Fruit fly (Drosophila melanogaster) whole organism, prepupa: Measurements from ENCODE around the gene Arpc5.

Experiments
- Blimp-1 ChIP-seq: fragments of 200-800 bp; sonication (Bioruptor generic); optimal IDR thresholded peaks from 3 replicates; lab custom pipeline; 2017; ENCODE audit warnings: missing biosample characterization, missing genetic modification characterization, mild to moderate bottlenecking, moderate library complexity, missing genetic modification reagents
- CG10631 ChIP-seq: fragments of 200-800 bp; sonication (Bioruptor generic); optimal IDR thresholded peaks from 2 replicates; lab custom pipeline; 2016; ENCODE audit warnings: missing biosample characterization, missing genetic modification characterization
- CG10669 ChIP-seq: fragments of 200-800 bp; sonication (Bioruptor generic); optimal IDR thresholded peaks from 3 replicates; lab custom pipeline; 2018; ENCODE audit warnings: missing biosample characterization, mild to moderate bottlenecking, missing genetic modification characterization, moderate library complexity
- CG11294 ChIP-seq: fragments of 200-800 bp; sonication (Bioruptor generic); IDR thresholded peaks from 2 replicates; pipeline ENCODE4 v1.3.6; 2022; ENCODE audit warnings: missing biosample characterization, missing genetic modification characterization
- CG11762 ChIP-seq: fragments of 200-800 bp; sonication (Bioruptor generic); optimal IDR thresholded peaks from 3 replicates; lab custom pipeline; 2016; ENCODE audit warnings: missing biosample characterization, missing genetic modification characterization; ENCODE audit not compliant: insufficient read depth
- CG11902 ChIP-seq: fragments of 200-800 bp; sonication (Bioruptor generic); optimal IDR thresholded peaks from 3 replicates; lab custom pipeline; 2016; ENCODE audit warnings: missing biosample characterization, missing genetic modification characterization
- CG3032 ChIP-seq: fragments of 200-800 bp; optimal IDR thresholded peaks from 2 replicates; lab custom pipeline; 2019; ENCODE audit warnings: missing biosample characterization, mild to moderate bottlenecking, missing genetic modification characterization, moderate library complexity
- CG31627 ChIP-seq: fragments of 200-800 bp; sonication (Bioruptor generic); optimal IDR thresholded peaks from 3 replicates; lab custom pipeline; 2016; ENCODE audit warnings: missing biosample characterization, missing genetic modification characterization
- CG32006 ChIP-seq: fragments of 200-800 bp; sonication (Bioruptor generic); optimal IDR thresholded peaks from 3 replicates; lab custom pipeline; 2017; ENCODE audit warnings: missing biosample characterization, mild to moderate bottlenecking, missing genetic modification characterization
- CG3919 ChIP-seq: fragments of 200-800 bp; sonication (Bioruptor generic); optimal IDR thresholded peaks from 3 replicates; lab custom pipeline; 2016; ENCODE audit warnings: missing biosample characterization, missing genetic modification characterization
- CG4318 ChIP-seq: fragments of 200-800 bp; sonication (Bioruptor generic); optimal IDR thresholded peaks from 3 replicates; lab custom pipeline; 2017; ENCODE audit warnings: missing biosample characterization, mild to moderate bottlenecking, missing genetic modification characterization
- CG6163 ChIP-seq: fragments of 200-800 bp; sonication (Bioruptor generic); IDR thresholded peaks from 3 replicates; pipeline ENCODE4 v1.3.6; 2022; ENCODE audit warnings: missing biosample characterization, missing genetic modification characterization
- CG6854 ChIP-seq: fragments of 200-800 bp; sonication (Bioruptor generic); optimal IDR thresholded peaks from 2 replicates; lab custom pipeline; 2017; ENCODE audit warnings: missing biosample characterization, mild to moderate bottlenecking, missing genetic modification characterization
- CG8119 ChIP-seq: fragments of 200-800 bp; sonication (Bioruptor generic); IDR thresholded peaks from 3 replicates; pipeline ENCODE4 v1.3.6; 2022; ENCODE audit warnings: missing biosample characterization, missing genetic modification characterization
- CG8632 ChIP-seq: fragments of 200-800 bp; sonication (Bioruptor generic); optimal IDR thresholded peaks from 3 replicates; lab custom pipeline; 2016; ENCODE audit warnings: missing biosample characterization, missing genetic modification characterization
- Eip75B ChIP-seq: fragments of 200-800 bp; sonication (Bioruptor generic); optimal IDR thresholded peaks from 3 replicates; lab custom pipeline; 2016; ENCODE audit warnings: missing biosample characterization, missing genetic modification characterization
- Eip93F ChIP-seq: fragments of 200-800 bp; sonication (Bioruptor generic); optimal IDR thresholded peaks from 2 replicates; lab custom pipeline; 2016; ENCODE audit warnings: missing biosample characterization, mild to moderate bottlenecking, missing genetic modification characterization
- Ets96B ChIP-seq: fragments of 200-800 bp; optimal IDR thresholded peaks from 2 replicates; lab custom pipeline; 2019; ENCODE audit warnings: missing biosample characterization, mild to moderate bottlenecking, missing genetic modification characterization, moderate library complexity
- Gug ChIP-seq: fragments of 200-800 bp; sonication (Bioruptor generic); IDR thresholded peaks from 2 replicates; pipeline ENCODE4 v1.3.6; 2022; ENCODE audit warnings: missing biosample characterization, missing genetic modification characterization
- Hr38 ChIP-seq: sonication (Bioruptor generic); optimal IDR thresholded peaks from 2 replicates; lab custom pipeline; 2016; ENCODE audit warnings: missing biosample characterization, missing genetic modification characterization
- Hr39 ChIP-seq: fragments of 200-800 bp; sonication (Bioruptor generic); optimal IDR thresholded peaks from 2 replicates; lab custom pipeline; 2016; ENCODE audit warnings: missing biosample characterization, missing genetic modification characterization
- Hr4 ChIP-seq: fragments of 200-800 bp; sonication (Bioruptor generic); optimal IDR thresholded peaks from 3 replicates; lab custom pipeline; 2016; ENCODE audit warnings: missing biosample characterization, missing genetic modification characterization
- Lpt ChIP-seq: fragments of 200-800 bp; sonication (Bioruptor generic); optimal IDR thresholded peaks from 3 replicates; lab custom pipeline; 2016; ENCODE audit warnings: missing biosample characterization, missing genetic modification characterization
- Met ChIP-seq: fragments of 200-800 bp; sonication (Bioruptor generic); optimal IDR thresholded peaks from 3 replicates; lab custom pipeline; 2016; ENCODE audit warnings: missing biosample characterization, missing genetic modification characterization
- OdsH ChIP-seq: fragments of 200-800 bp; sonication (Bioruptor generic); optimal IDR thresholded peaks from 3 replicates; lab custom pipeline; 2016; ENCODE audit warnings: missing biosample characterization, missing genetic modification characterization
- Smox ChIP-seq: fragments of 200-800 bp; sonication (Bioruptor generic); optimal IDR thresholded peaks from 3 replicates; lab custom pipeline; 2016; ENCODE audit warnings: missing biosample characterization, missing genetic modification characterization
- achi ChIP-seq: fragments of 200-800 bp; sonication (Bioruptor generic); optimal IDR thresholded peaks from 3 replicates; lab custom pipeline; 2016; ENCODE audit warnings: missing biosample characterization, missing genetic modification characterization
- cyc ChIP-seq: fragments of 200-800 bp; sonication (Bioruptor generic); optimal IDR thresholded peaks from 3 replicates; lab custom pipeline; 2016; ENCODE audit warnings: missing biosample characterization, missing genetic modification characterization
- dsx ChIP-seq: fragments of 200-800 bp; optimal IDR thresholded peaks from 3 replicates; lab custom pipeline; 2019; ENCODE audit warnings: missing biosample characterization, mild to moderate bottlenecking, missing genetic modification characterization, moderate library complexity; ENCODE audit not compliant: poor library complexity, severe bottlenecking
- fd59A ChIP-seq: fragments of 200-800 bp; sonication (Bioruptor generic); optimal IDR thresholded peaks from 2 replicates; lab custom pipeline; 2017; ENCODE audit warnings: missing biosample characterization, mild to moderate bottlenecking, missing genetic modification characterization, missing genetic modification reagents
- fd85E ChIP-seq: fragments of 200-800 bp; sonication (Bioruptor generic); optimal IDR thresholded peaks from 3 replicates; lab custom pipeline; 2016; ENCODE audit warnings: missing biosample characterization, missing genetic modification characterization
- lz ChIP-seq: fragments of 200-800 bp; sonication (Bioruptor generic); optimal IDR thresholded peaks from 3 replicates; lab custom pipeline; 2016; ENCODE audit warnings: missing biosample characterization, missing genetic modification characterization
- net ChIP-seq: fragments of 200-800 bp; sonication (Bioruptor generic); optimal IDR thresholded peaks from 3 replicates; lab custom pipeline; 2016; ENCODE audit warnings: missing biosample characterization, missing genetic modification characterization
- salr ChIP-seq, 2 experiments: fragments of 200-800 bp; sonication (Bioruptor generic); optimal IDR thresholded peaks; 3 replicates each; lab custom pipeline; 2016 to 2018; ENCODE audit warnings: missing biosample characterization in 2 of 2, missing genetic modification characterization in 2 of 2, mild to moderate bottlenecking in 1 of 2
- spab ChIP-seq: fragments of 200-800 bp; sonication (Bioruptor generic); optimal IDR thresholded peaks from 2 replicates; lab custom pipeline; 2017; ENCODE audit warnings: missing biosample characterization, mild to moderate bottlenecking, missing genetic modification characterization, missing genetic modification reagents
- ss ChIP-seq, 2 experiments: fragments of 200-800 bp; sonication (Bioruptor generic); optimal IDR thresholded peaks; 2 replicates in 1 of 2; 3 replicates in 1 of 2; lab custom pipeline; 2017 to 2018; ENCODE audit warnings: mild to moderate bottlenecking in 2 of 2, missing biosample characterization in 2 of 2, missing genetic modification characterization in 2 of 2, moderate library complexity in 1 of 2
- topi ChIP-seq: fragments of 200-800 bp; sonication (Bioruptor generic); optimal IDR thresholded peaks from 3 replicates; lab custom pipeline; 2016; ENCODE audit warnings: missing biosample characterization, missing genetic modification characterization
- vri ChIP-seq: fragments of 200-800 bp; sonication (Bioruptor generic); optimal IDR thresholded peaks from 3 replicates; lab custom pipeline; 2016; ENCODE audit warnings: missing biosample characterization, mild to moderate bottlenecking, missing genetic modification characterization

Gene Arpc5

dm6 chr2L:2584461-2585056, 4.5 kb downstream of the Arpc5 start (continued):
- TF ChIP-seq fd85E (GFP tag; lab: Kevin White, UChicago) (no peak), CG32006 (GFP tag; lab: Kevin White, UChicago) (no peak), CG6854 (GFP tag; lab: Kevin White, UChicago) (peak; percentile 24), CG11762 (GFP tag; lab: Kevin White, UChicago) (no peak), Hr4 (GFP tag; lab: Kevin White, UChicago) (no peak), dsx (GFP tag; lab: Kevin White, UChicago) (no peak), CG10631 (GFP tag; lab: Kevin White, UChicago) (no peak), net (GFP tag; lab: Kevin White, UChicago) (no peak)

- TF ChIP-seq topi (GFP tag; lab: Kevin White, UChicago) (no peak), Blimp-1 (GFP tag; lab: Kevin White, UChicago) (no peak), Eip75B (GFP tag; lab: Kevin White, UChicago) (peak; percentile 26), lz (GFP tag; lab: Kevin White, UChicago) (peak; percentile 35), achi (GFP tag; lab: Kevin White, UChicago) (no peak), Hr38 (no peak), Hr39 (peak; percentile 26), Eip93F (GFP tag; lab: Kevin White, UChicago) (no peak), Lpt (GFP tag; lab: Kevin White, UChicago) (no peak), CG10631 (GFP tag; lab: Kevin White, UChicago) (peak; percentile 3), CG3919 (GFP tag; lab: Kevin White, UChicago) (peak; percentile 31), vri (GFP tag; lab: Kevin White, UChicago) (peak; percentile 8), CG31627 (peak; percentile 52), Smox (GFP tag; lab: Kevin White, UChicago) (no peak), CG3032 (tag; lab: Kevin White, UChicago) (peak; percentile 26), Gug (GFP tag; lab: Robert Waterston, UW) (no peak), CG10669 (GFP tag; lab: Kevin White, UChicago) (no peak), CG6163 (GFP tag; lab: Robert Waterston, UW) (peak; percentile 36; the same call in 2 of the 3 replicates), CG32006 (GFP tag; lab: Kevin White, UChicago) (no peak), CG11294 (GFP tag; lab: Robert Waterston, UW) (no peak), fd59A (no peak), CG8632 (GFP tag; lab: Kevin White, UChicago) (no peak), ss (GFP tag; optimal IDR thresholded peaks at IDR 0.05; lab: Kevin White, UChicago) (no peak), OdsH (GFP tag; lab: Kevin White, UChicago) (peak; percentile 6), Ets96B (no peak), spab (GFP tag; lab: Kevin White, UChicago) (no peak), Met (GFP tag; lab: Kevin White, UChicago) (no peak), cyc (GFP tag; lab: Kevin White, UChicago) (peak; percentile 32), CG4318 (GFP tag; lab: Kevin White, UChicago) (no peak), CG11902 (GFP tag; lab: Kevin White, UChicago) (no peak), CG11762 (GFP tag; lab: Kevin White, UChicago) (no peak)
Observed at dm6 chr2L:2585285-2585684, 5.2 kb downstream of the Arpc5 start, which contains the start of gene Drp1. Gene Drp1 (minus strand): TSS chr2L:2585430.

dm6 chr2L:2591569-2591968, 11.5 kb downstream of the Arpc5 start, which contains the start of gene CG15394:
Gene CG15394 (plus strand): TSS chr2L:2591869.
- TF ChIP-seq CG8119 (GFP tag; lab: Robert Waterston, UW) (no peak), salr (GFP tag; optimal IDR thresholded peaks at IDR 0.05; lab: Kevin White, UChicago) (no peak), fd85E (GFP tag; lab: Kevin White, UChicago) (no peak), Hr38 (no peak), CG11762 (GFP tag; lab: Kevin White, UChicago) (no peak), Smox (GFP tag; lab: Kevin White, UChicago) (no peak)
